Worm (Caenorhabditis elegans) whole organism, L3 larva: Measurements from ENCODE around the gene F15H10.12.

ENCODE experiments used
- R02D3.7 ChIP-seq: fragments of 150-350 bp; optimal IDR thresholded peaks from 2 replicates; lab custom pipeline; 2014; ENCODE audit warnings: missing biosample characterization, missing genetic modification characterization
- ZK546.5 ChIP-seq: sonication (generic microtip); optimal IDR thresholded peaks from 2 replicates; lab custom pipeline; 2017; ENCODE audit warnings: missing biosample characterization, missing genetic modification characterization
- ama-1 ChIP-seq: fragments of 150-350 bp; optimal IDR thresholded peaks from 2 replicates; lab custom pipeline; 2018
- ceh-16 ChIP-seq: sonication (generic microtip); optimal IDR thresholded peaks from 2 replicates; lab custom pipeline; 2017; ENCODE audit warnings: missing biosample characterization, missing genetic modification characterization
- ceh-28 ChIP-seq: fragments of 150-350 bp; optimal IDR thresholded peaks from 2 replicates; lab custom pipeline; 2014; ENCODE audit warnings: missing biosample characterization, missing genetic modification reagents, missing genetic modification characterization
- ceh-82 ChIP-seq: fragments of 150-350 bp; optimal IDR thresholded peaks from 2 replicates; lab custom pipeline; 2014; ENCODE audit warnings: missing biosample characterization, missing genetic modification characterization
- ceh-9 ChIP-seq: sonication (generic microtip); optimal IDR thresholded peaks from 2 replicates; lab custom pipeline; 2018; ENCODE audit warnings: missing biosample characterization, missing genetic modification characterization
- egl-5 ChIP-seq: fragments of 150-350 bp; optimal IDR thresholded peaks from 2 replicates; lab custom pipeline; 2017; ENCODE audit warnings: missing biosample characterization, missing genetic modification reagents, missing genetic modification characterization, inconsistent platforms
- elt-1 ChIP-seq: fragments of 150-350 bp; optimal IDR thresholded peaks from 2 replicates; lab custom pipeline; 2014; ENCODE audit warnings: missing biosample characterization, missing genetic modification characterization
- elt-2 ChIP-seq: sonication (generic microtip); optimal IDR thresholded peaks from 2 replicates; lab custom pipeline; 2016; ENCODE audit warnings: missing genetic modification reagents, mild to moderate bottlenecking, missing genetic modification characterization, missing compliant biosample characterization
- elt-3 ChIP-seq, 3 experiments: fragments of 150-350 bp in 1 of 3; sonication (generic microtip) in 2 of 3; optimal IDR thresholded peaks; 2 replicates in 2 of 3; 4 replicates in 1 of 3; lab custom pipeline; 2014 to 2017; ENCODE audit warnings: missing biosample characterization in 3 of 3, missing genetic modification characterization in 3 of 3
- fkh-10 ChIP-seq: sonication (generic microtip); optimal IDR thresholded peaks from 2 replicates; lab custom pipeline; 2017; ENCODE audit warnings: missing biosample characterization, missing genetic modification reagents, missing genetic modification characterization
- fos-1 ChIP-seq: fragments of 150-350 bp; optimal IDR thresholded peaks from 2 replicates; lab custom pipeline; 2014; ENCODE audit warnings: missing biosample characterization, missing genetic modification characterization
- hmg-11 ChIP-seq: sonication (generic microtip); optimal IDR thresholded peaks from 2 replicates; lab custom pipeline; 2016; ENCODE audit warnings: missing genetic modification characterization, missing compliant biosample characterization
- jun-1 ChIP-seq: fragments of 150-350 bp; optimal IDR thresholded peaks from 2 replicates; lab custom pipeline; 2014; ENCODE audit warnings: missing biosample characterization, missing genetic modification reagents, missing genetic modification characterization
- lin-15B ChIP-seq: fragments of 150-350 bp; optimal IDR thresholded peaks from 2 replicates; lab custom pipeline; 2014; ENCODE audit warnings: missing biosample characterization, missing genetic modification characterization
- lin-39 ChIP-seq: fragments of 150-350 bp; optimal IDR thresholded peaks from 2 replicates; lab custom pipeline; 2018; ENCODE audit warnings: missing biosample characterization, missing genetic modification reagents, missing genetic modification characterization
- lsy-12 ChIP-seq: sonication (generic microtip); optimal IDR thresholded peaks from 2 replicates; lab custom pipeline; 2016; ENCODE audit warnings: mild to moderate bottlenecking, missing genetic modification characterization, missing compliant biosample characterization
- mdl-1 ChIP-seq: fragments of 150-350 bp; optimal IDR thresholded peaks from 2 replicates; lab custom pipeline; 2014; ENCODE audit warnings: missing biosample characterization, missing genetic modification characterization
- mml-1 ChIP-seq: fragments of 150-350 bp; sonication (generic microtip); optimal IDR thresholded peaks from 3 replicates; lab custom pipeline; 2014; ENCODE audit warnings: missing biosample characterization, missing genetic modification characterization
- nfya-1 ChIP-seq: sonication (generic microtip); optimal IDR thresholded peaks from 2 replicates; lab custom pipeline; 2017; ENCODE audit warnings: missing genetic modification characterization, mild to moderate bottlenecking, missing compliant biosample characterization, antibody characterized with exemption, moderate library complexity; ENCODE audit not compliant: insufficient read depth
- nhr-11 ChIP-seq: fragments of 150-350 bp; optimal IDR thresholded peaks from 2 replicates; lab custom pipeline; 2014; ENCODE audit warnings: missing biosample characterization, missing genetic modification characterization
- nhr-12 ChIP-seq: fragments of 150-350 bp; optimal IDR thresholded peaks from 2 replicates; lab custom pipeline; 2014; ENCODE audit warnings: missing biosample characterization, missing genetic modification characterization
- nhr-23 ChIP-seq: fragments of 150-350 bp; optimal IDR thresholded peaks from 2 replicates; lab custom pipeline; 2014; ENCODE audit warnings: missing biosample characterization, missing genetic modification reagents, missing genetic modification characterization
- nhr-237 ChIP-seq: fragments of 150-350 bp; optimal IDR thresholded peaks from 2 replicates; lab custom pipeline; 2014; ENCODE audit warnings: missing biosample characterization, missing genetic modification characterization
- nhr-25 ChIP-seq: sonication (generic microtip); optimal IDR thresholded peaks from 2 replicates; lab custom pipeline; 2017; ENCODE audit warnings: missing biosample characterization, missing genetic modification characterization
- nhr-28 ChIP-seq: fragments of 150-350 bp; optimal IDR thresholded peaks from 2 replicates; lab custom pipeline; 2014; ENCODE audit warnings: missing biosample characterization, missing genetic modification characterization
- nhr-67 ChIP-seq: fragments of 150-350 bp; optimal IDR thresholded peaks from 2 replicates; lab custom pipeline; 2014; ENCODE audit warnings: missing biosample characterization, missing genetic modification characterization
- nhr-76 ChIP-seq: fragments of 150-350 bp; sonication (generic microtip); optimal IDR thresholded peaks from 5 replicates; lab custom pipeline; 2014; ENCODE audit warnings: missing biosample characterization, missing genetic modification characterization
- pha-4 ChIP-seq: fragments of 150-350 bp; optimal IDR thresholded peaks from 2 replicates; lab custom pipeline; 2014; ENCODE audit warnings: missing biosample characterization, missing genetic modification reagents, missing genetic modification characterization
- pqm-1 ChIP-seq: fragments of 150-350 bp; optimal IDR thresholded peaks from 2 replicates; lab custom pipeline; 2017; ENCODE audit warnings: missing biosample characterization, missing genetic modification characterization, inconsistent platforms
- sea-2 ChIP-seq: fragments of 150-350 bp; sonication (generic microtip); optimal IDR thresholded peaks from 4 replicates; lab custom pipeline; 2014; ENCODE audit warnings: missing biosample characterization, missing genetic modification reagents, missing genetic modification characterization
- skn-1 ChIP-seq: fragments of 150-350 bp; optimal IDR thresholded peaks from 2 replicates; lab custom pipeline; 2014; ENCODE audit warnings: missing biosample characterization, missing genetic modification characterization
- snpc-4 ChIP-seq: fragments of 150-350 bp; optimal IDR thresholded peaks from 2 replicates; lab custom pipeline; 2014; ENCODE audit warnings: missing biosample characterization, missing genetic modification characterization
- tbx-2 ChIP-seq: sonication (generic microtip); optimal IDR thresholded peaks from 2 replicates; lab custom pipeline; 2016; ENCODE audit warnings: mild to moderate bottlenecking, missing genetic modification characterization, missing compliant biosample characterization
- unc-62 ChIP-seq: fragments of 150-350 bp; sonication (generic microtip); optimal IDR thresholded peaks from 4 replicates; lab custom pipeline; 2014; ENCODE audit warnings: missing biosample characterization, missing genetic modification reagents, missing genetic modification characterization
- ztf-11 ChIP-seq: fragments of 150-350 bp; optimal IDR thresholded peaks from 2 replicates; lab custom pipeline; 2014; ENCODE audit warnings: missing biosample characterization, missing genetic modification characterization
- ztf-4 ChIP-seq: fragments of 150-350 bp; optimal IDR thresholded peaks from 2 replicates; lab custom pipeline; 2014; ENCODE audit warnings: missing biosample characterization, missing genetic modification characterization

F15H10.12 gene

ce11 chrV:10361830-10362397 is 48.0 kb downstream of the F15H10.12 start, which contains the start of gene cash-1:
TSS of gene cash-1 (plus strand) at chrV:10362261.
- no peak for TF ChIP-seq sea-2
- no peak for TF ChIP-seq unc-62 (GFP tag; lab: Kevin White, UChicago)
- peak; percentile 38 for TF ChIP-seq skn-1 (tag; lab: Kevin White, UChicago)
- peak; percentile 66 for TF ChIP-seq nhr-23 (tag; lab: Kevin White, UChicago)
- TF ChIP-seq nhr-11 (tag; lab: Kevin White, UChicago), result no peak
- TF ChIP-seq tbx-2 (tag; lab: Kevin White, UChicago), result no peak
- no peak for TF ChIP-seq elt-3 (tag; optimal IDR thresholded peaks at IDR 0.05; lab: Kevin White, UChicago)
- TF ChIP-seq ceh-28 (tag; lab: Kevin White, UChicago), result peak; percentile 9
- TF ChIP-seq ceh-82 (tag; lab: Kevin White, UChicago), result no peak
- TF ChIP-seq nhr-25 (tag; lab: Kevin White, UChicago), result peak; percentile 75
- TF ChIP-seq egl-5 (tag; lab: Kevin White, UChicago), result no peak
- TF ChIP-seq pha-4 (tag; lab: Kevin White, UChicago), result peak; percentile 87
- TF ChIP-seq elt-1, result no peak
- TF ChIP-seq nhr-76 (tag; lab: Kevin White, UChicago), result no peak
- TF ChIP-seq ztf-11 (tag; lab: Kevin White, UChicago), result no peak
- TF ChIP-seq nhr-12 (tag; lab: Kevin White, UChicago), result no peak
- TF ChIP-seq pqm-1, result peak; percentile 60
- TF ChIP-seq nfya-1 (tag; lab: Kevin White, UChicago), result peak; percentile 74
- no peak for TF ChIP-seq ama-1 (lab: Kevin White, UChicago)
- no peak for TF ChIP-seq hmg-11 (tag; lab: Kevin White, UChicago)
- TF ChIP-seq mml-1, result no peak
- no peak for TF ChIP-seq ceh-16 (tag; lab: Kevin White, UChicago)
- TF ChIP-seq nhr-67 (tag; lab: Kevin White, UChicago), result no peak
- no peak for TF ChIP-seq lsy-12 (tag; lab: Kevin White, UChicago)
- peak; percentile 93 for TF ChIP-seq lin-15B (tag; lab: Kevin White, UChicago)
- peak; percentile 77 for TF ChIP-seq elt-2 (tag; lab: Kevin White, UChicago)
- TF ChIP-seq nhr-237 (tag; lab: Kevin White, UChicago), result no peak
- no peak for TF ChIP-seq fkh-10 (GFP tag; lab: Kevin White, UChicago)
- peak; percentile 80 for TF ChIP-seq lin-39
- no peak for TF ChIP-seq fos-1 (tag; lab: Kevin White, UChicago)
- TF ChIP-seq R02D3.7 (tag; lab: Kevin White, UChicago), result no peak
- no peak for TF ChIP-seq jun-1
- no peak for TF ChIP-seq ztf-4
- TF ChIP-seq nhr-28 (tag; lab: Kevin White, UChicago), result no peak
- peak; percentile 66 for TF ChIP-seq snpc-4 (tag; lab: Kevin White, UChicago)
- no peak for TF ChIP-seq mdl-1 (tag; lab: Kevin White, UChicago)

ce11 chrV:10360186-10360585 is 49.7 kb downstream of the F15H10.12 start:
- TF ChIP-seq ZK546.5 (tag; lab: Kevin White, UChicago), result no peak
- no peak for TF ChIP-seq elt-3 (tag; optimal IDR thresholded peaks at IDR 0.05; lab: Kevin White, UChicago)
- TF ChIP-seq ceh-82 (tag; lab: Kevin White, UChicago), result no peak
- no peak for TF ChIP-seq mdl-1 (tag; lab: Kevin White, UChicago)
- no peak for TF ChIP-seq nhr-237 (tag; lab: Kevin White, UChicago)
- no peak for TF ChIP-seq nfya-1 (tag; lab: Kevin White, UChicago)
- no peak for TF ChIP-seq snpc-4 (tag; lab: Kevin White, UChicago)
- TF ChIP-seq sea-2, result no peak
- TF ChIP-seq ceh-9 (tag; lab: Kevin White, UChicago), result no peak
- no peak for TF ChIP-seq mml-1
- no peak for TF ChIP-seq lin-15B (tag; lab: Kevin White, UChicago)
- TF ChIP-seq ama-1 (lab: Kevin White, UChicago), result no peak
